Worm (Caenorhabditis elegans): Measurements from ENCODE around the gene mltn-7.
A peak's percentile ranks its signal among the peaks of the same experiment; 100 is the strongest.

The mltn-7 gene

ce11 chrV:350822-351221 is 19.3 kb upstream of the mltn-7 start:
- TF ChIP-seq zfh-2 (GFP tag; conservative IDR thresholded peaks at IDR 0.05) (no peak), Y79H2A.3 (GFP tag; conservative IDR thresholded peaks at IDR 0.05) (no peak), Y53G8AR.9 (GFP tag; conservative IDR thresholded peaks at IDR 0.05) (no peak), nfyb-1 (GFP tag; IDR thresholded peaks at IDR 0.05) (peak; percentile 16; the same call in 1 of the 2 replicates)

- TF ChIP-seq sea-2 (GFP tag; IDR thresholded peaks at IDR 0.05), result no peak
- no peak for TF ChIP-seq sdz-38 (tag; optimal IDR thresholded peaks at IDR 0.05)
- no peak for TF ChIP-seq hrde-1 (tag; optimal IDR thresholded peaks at IDR 0.05; ENCODE audit: borderline replicate concordance)
- TF ChIP-seq let-526 (GFP tag; IDR thresholded peaks at IDR 0.05), result no peak
- TF ChIP-seq hlh-26 (GFP tag; conservative IDR thresholded peaks at IDR 0.05), result no peak
- TF ChIP-seq nfya-1 (tag; optimal IDR thresholded peaks at IDR 0.05; ENCODE audit: borderline replicate concordance, insufficient read depth), result no peak
- no peak for TF ChIP-seq F49E8.2 (tag; optimal IDR thresholded peaks at IDR 0.05; ENCODE audit: insufficient read depth)
- no peak for TF ChIP-seq egl-44 (GFP tag; IDR thresholded peaks at IDR 0.05)
- TF ChIP-seq attf-3 (GFP tag; conservative IDR thresholded peaks at IDR 0.05), result no peak
- no peak for TF ChIP-seq ztf-25 (GFP tag; IDR thresholded peaks at IDR 0.05)
- no peak for TF ChIP-seq ceh-40 (GFP tag; IDR thresholded peaks at IDR 0.05)
- TF ChIP-seq nhr-90 (tag; optimal IDR thresholded peaks at IDR 0.05), result no peak
- no peak for TF ChIP-seq hmg-1.2 (GFP tag; IDR thresholded peaks at IDR 0.05)
Observed at ce11 chrV:351787-352186, 18.3 kb upstream of the mltn-7 start.

ce11 chrV:356959-357702 is 13.0 kb upstream of the mltn-7 start:
- TF ChIP-seq F37B4.10 (GFP tag; IDR thresholded peaks at IDR 0.05) (0 out of 2 replicates have a peak, but pooled peaks have one; percentile 74), nhr-90 (tag; optimal IDR thresholded peaks at IDR 0.05) (no peak), bed-2 (GFP tag; IDR thresholded peaks at IDR 0.05) (no peak), zfh-2 (GFP tag; conservative IDR thresholded peaks at IDR 0.05) (peak; percentile 87), C06A6.2 (GFP tag; conservative IDR thresholded peaks at IDR 0.05) (no peak), egrh-3 (GFP tag; IDR thresholded peaks at IDR 0.05) (peak; percentile 63; the same call in 1 of the 2 replicates), ZK185.1 (tag; optimal IDR thresholded peaks at IDR 0.05; ENCODE audit: poor library complexity, severe bottlenecking) (no peak), dpff-1 (tag; optimal IDR thresholded peaks at IDR 0.05) (no peak)

- TF ChIP-seq attf-5 (GFP tag; optimal IDR thresholded peaks at IDR 0.05) (no peak), dox-1 (GFP tag; IDR thresholded peaks at IDR 0.05) (no peak), hsf-1 (GFP tag; IDR thresholded peaks at IDR 0.05) (no peak), egrh-3 (GFP tag; IDR thresholded peaks at IDR 0.05) (peak; percentile 63; the same call in 1 of the 2 replicates), zfh-2 (GFP tag; conservative IDR thresholded peaks at IDR 0.05) (peak; percentile 89), athp-1 (tag; optimal IDR thresholded peaks at IDR 0.05) (no peak)
Observed at ce11 chrV:358473-358872, 11.7 kb upstream of the mltn-7 start.

ce11 chrV:359466-359865 is 10.7 kb upstream of the mltn-7 start, which contains the start of gene T22H9.1:
Gene T22H9.1, plus strand, starts transcription at chrV:359766.
- TF ChIP-seq madf-3 (GFP tag; IDR thresholded peaks at IDR 0.05), result no peak
- TF ChIP-seq snpc-1.3 (tag; optimal IDR thresholded peaks at IDR 0.05; ENCODE audit: insufficient read depth), result no peak
- TF ChIP-seq F52B5.7 (tag; optimal IDR thresholded peaks at IDR 0.05), result no peak
- no peak for TF ChIP-seq nhr-179 (tag; optimal IDR thresholded peaks at IDR 0.05)
- TF ChIP-seq B0261.1 (tag; optimal IDR thresholded peaks at IDR 0.05), result no peak
- no peak for TF ChIP-seq ztf-22 (GFP tag; optimal IDR thresholded peaks at IDR 0.05)
- no peak for TF ChIP-seq hlh-26 (GFP tag; conservative IDR thresholded peaks at IDR 0.05)
- no peak for TF ChIP-seq madf-10 (tag; optimal IDR thresholded peaks at IDR 0.05)
- TF ChIP-seq ceh-91 (GFP tag; IDR thresholded peaks at IDR 0.05), result no peak
- no peak for TF ChIP-seq aptf-3 (GFP tag; IDR thresholded peaks at IDR 0.05)
- TF ChIP-seq Y79H2A.3 (GFP tag; conservative IDR thresholded peaks at IDR 0.05), result no peak
- no peak for TF ChIP-seq pha-4 (tag; optimal IDR thresholded peaks at IDR 0.05)
- TF ChIP-seq mes-4 (tag; optimal IDR thresholded peaks at IDR 0.05), result no peak
- no peak for TF ChIP-seq ztf-18 (tag; optimal IDR thresholded peaks at IDR 0.05)
